Fruit fly (Drosophila melanogaster): Measurements from ENCODE around the gene CG42816.

The CG42816 gene

DNA sequence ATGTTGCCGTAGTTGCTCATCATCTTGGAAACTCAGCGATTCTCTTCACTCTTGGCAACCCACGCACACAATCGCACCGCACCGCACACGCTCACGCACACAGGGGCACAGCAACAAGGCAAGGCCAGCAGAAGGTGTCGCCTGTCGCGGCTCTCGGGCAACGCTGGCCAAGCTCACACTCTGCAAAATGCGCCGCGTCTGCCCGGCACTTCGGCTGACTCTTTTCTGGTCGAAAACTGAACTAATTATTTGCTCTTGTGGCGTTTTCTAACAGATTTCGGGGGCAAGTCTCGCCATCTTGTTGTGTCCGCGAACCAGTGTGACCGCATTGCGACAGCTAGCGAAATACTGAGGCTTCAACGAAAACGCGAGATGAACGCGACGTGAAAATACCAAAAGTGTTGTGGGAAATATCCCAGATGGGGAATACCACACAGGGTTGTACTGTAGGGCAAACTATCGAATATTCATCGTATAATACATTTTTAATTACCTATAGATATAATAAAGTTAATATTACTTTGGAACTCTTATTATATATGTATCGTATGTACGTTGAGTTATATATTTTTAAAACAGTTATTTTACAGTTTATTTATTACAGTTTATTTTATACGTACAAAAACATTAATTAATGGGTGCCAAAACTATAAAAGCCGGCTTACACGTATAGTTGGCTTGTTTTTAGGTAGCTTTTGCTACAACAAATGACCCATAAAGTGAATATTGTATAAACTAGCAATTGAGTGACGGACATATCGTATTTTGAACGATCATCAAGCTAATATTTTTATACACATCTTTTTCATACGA lies 49.0 kb upstream of the CG42816 start, which contains the start of the genes MED19 and CG7430 (continued):
- peak; percentile 62 for TF ChIP-seq Abd-B (GFP tag; optimal IDR thresholded peaks at IDR 0.05)
- peak; percentile 63 for TF ChIP-seq CHES-1-like (GFP tag; optimal IDR thresholded peaks at IDR 0.05)
- peak; percentile 50 for TF ChIP-seq CG34376 (GFP tag; optimal IDR thresholded peaks at IDR 0.05)
- TF ChIP-seq tgo (GFP tag; IDR thresholded peaks at IDR 0.05), result no peak
- no peak for TF ChIP-seq CG18619 (GFP tag; optimal IDR thresholded peaks at IDR 0.05)
- TF ChIP-seq Deaf1 (tag; optimal IDR thresholded peaks at IDR 0.05), result no peak
- peak; percentile 79 for TF ChIP-seq CG4617 (GFP tag; optimal IDR thresholded peaks at IDR 0.05; ENCODE audit: borderline replicate concordance)
- no peak for TF ChIP-seq dysf (GFP tag; IDR thresholded peaks at IDR 0.05)
- no peak for TF ChIP-seq CG6765 (GFP tag; optimal IDR thresholded peaks at IDR 0.05)
- no peak for TF ChIP-seq Gug (GFP tag; IDR thresholded peaks at IDR 0.05)
- TF ChIP-seq gro (GFP tag; optimal IDR thresholded peaks at IDR 0.05), result no peak
- no peak for TF ChIP-seq CG1647 (GFP tag; optimal IDR thresholded peaks at IDR 0.05)
- TF ChIP-seq sqz (GFP tag; optimal IDR thresholded peaks at IDR 0.05), result no peak
- peak; percentile 84 for TF ChIP-seq Jarid2 (GFP tag; optimal IDR thresholded peaks at IDR 0.05)
- TF ChIP-seq CG31441 (GFP tag; IDR thresholded peaks at IDR 0.05), result peak; percentile 43
- no peak for TF ChIP-seq sug (tag; optimal IDR thresholded peaks at IDR 0.05)
- TF ChIP-seq pho (GFP tag; optimal IDR thresholded peaks at IDR 0.05), result no peak
- no peak for TF ChIP-seq CG6654 (GFP tag; optimal IDR thresholded peaks at IDR 0.05)
- TF ChIP-seq CG12769 (tag; optimal IDR thresholded peaks at IDR 0.05), result no peak
- no peak for TF ChIP-seq ab (GFP tag; optimal IDR thresholded peaks at IDR 0.05)
- no peak for TF ChIP-seq CG6813 (GFP tag; optimal IDR thresholded peaks at IDR 0.05)
- no peak for TF ChIP-seq jumu (GFP tag; optimal IDR thresholded peaks at IDR 0.05)
- TF ChIP-seq Hmr (GFP tag; optimal IDR thresholded peaks at IDR 0.05), result peak; percentile 45
- TF ChIP-seq vvl (GFP tag; IDR thresholded peaks at IDR 0.05), result peak; percentile 20; the same call in 1 of the 2 replicates
- TF ChIP-seq CG17612 (GFP tag; IDR thresholded peaks at IDR 0.05), result no peak
- TF ChIP-seq Side (GFP tag; optimal IDR thresholded peaks at IDR 0.05), result no peak
- no peak for TF ChIP-seq zf30C (GFP tag; optimal IDR thresholded peaks at IDR 0.05)
- TF ChIP-seq fd102C (GFP tag; optimal IDR thresholded peaks at IDR 0.05), result no peak
- TF ChIP-seq repo (GFP tag; optimal IDR thresholded peaks at IDR 0.05), result peak; percentile 28
- TF ChIP-seq wor (GFP tag; IDR thresholded peaks at IDR 0.05), result no peak
- no peak for TF ChIP-seq CG11085 (GFP tag; IDR thresholded peaks at IDR 0.05)
- TF ChIP-seq tx (GFP tag; optimal IDR thresholded peaks at IDR 0.05), result no peak
- no peak for TF ChIP-seq da (GFP tag; optimal IDR thresholded peaks at IDR 0.05)
- TF ChIP-seq CTCF (GFP tag; optimal IDR thresholded peaks at IDR 0.05), result peak; percentile 17
- no peak for TF ChIP-seq D (optimal IDR thresholded peaks at IDR 0.05)
- no peak for TF ChIP-seq D (GFP tag; optimal IDR thresholded peaks at IDR 0.05)
- no peak for TF ChIP-seq tin (GFP tag; optimal IDR thresholded peaks at IDR 0.05)
- TF ChIP-seq NK7.1 (GFP tag; optimal IDR thresholded peaks at IDR 0.05), result no peak
- no peak for TF ChIP-seq trh (GFP tag; optimal IDR thresholded peaks at IDR 0.05)
- TF ChIP-seq D19B (GFP tag; optimal IDR thresholded peaks at IDR 0.05), result no peak
- TF ChIP-seq gcm2 (GFP tag; optimal IDR thresholded peaks at IDR 0.05), result no peak
- no peak for TF ChIP-seq Dfd (GFP tag; optimal IDR thresholded peaks at IDR 0.05)
- peak; percentile 66 for TF ChIP-seq CG6791 (GFP tag; IDR thresholded peaks at IDR 0.05; ENCODE audit: partially characterized antibody)
- no peak for TF ChIP-seq pros (GFP tag; optimal IDR thresholded peaks at IDR 0.05)
- no peak for TF ChIP-seq BtbVII (GFP tag; optimal IDR thresholded peaks at IDR 0.05)
- peak; percentile 1 for TF ChIP-seq NfI (GFP tag; optimal IDR thresholded peaks at IDR 0.05)
- TF ChIP-seq chinmo (GFP tag; IDR thresholded peaks at IDR 0.05; ENCODE audit: partially characterized antibody), result 0 out of 4 replicates have a peak, but pooled peaks have one; percentile 32
- no peak for TF ChIP-seq CG11695 (GFP tag; IDR thresholded peaks at IDR 0.05)
- no peak for TF ChIP-seq CG18262 (tag; optimal IDR thresholded peaks at IDR 0.05)
- no peak for TF ChIP-seq CG17186 (GFP tag; optimal IDR thresholded peaks at IDR 0.05)
- TF ChIP-seq ro (GFP tag; IDR thresholded peaks at IDR 0.05), result no peak

Data from whole organism, embryonic.